Fruit fly (Drosophila melanogaster): Measurements from ENCODE around the gene Meltrin.

Gene Meltrin

dm6 chr3R:14696949-14697513 lies at the start of gene Meltrin (continued):
- TF ChIP-seq CG11696 (GFP tag; IDR thresholded peaks at IDR 0.05): no peak
- no peak for TF ChIP-seq en (GFP tag; optimal IDR thresholded peaks at IDR 0.05)
- TF ChIP-seq CG31441 (GFP tag; IDR thresholded peaks at IDR 0.05): no peak
- TF ChIP-seq ash1 (GFP tag; optimal IDR thresholded peaks at IDR 0.05): peak; percentile 54
- TF ChIP-seq Hr3 (GFP tag; optimal IDR thresholded peaks at IDR 0.05): no peak
- TF ChIP-seq Hand (GFP tag; optimal IDR thresholded peaks at IDR 0.05): peak; percentile 68
- TF ChIP-seq CG12071 (GFP tag; optimal IDR thresholded peaks at IDR 0.05): peak; percentile 70
- TF ChIP-seq Opbp (GFP tag; IDR thresholded peaks at IDR 0.05; ENCODE audit: partially characterized antibody): no peak
- TF ChIP-seq fd102C (GFP tag; optimal IDR thresholded peaks at IDR 0.05): peak; percentile 43
- TF ChIP-seq HHEX (GFP tag; optimal IDR thresholded peaks at IDR 0.05): peak; percentile 27
- TF ChIP-seq caup (GFP tag; optimal IDR thresholded peaks at IDR 0.05; ENCODE audit: severe bottlenecking): peak; percentile 77
- no peak for TF ChIP-seq trh (GFP tag; optimal IDR thresholded peaks at IDR 0.05)
- TF ChIP-seq shn (GFP tag; optimal IDR thresholded peaks at IDR 0.05): peak; percentile 25
- no peak for TF ChIP-seq TFAM (GFP tag; optimal IDR thresholded peaks at IDR 0.05)
- peak; percentile 24 for TF ChIP-seq dmrt11E (tag; optimal IDR thresholded peaks at IDR 0.05)
- no peak for TF ChIP-seq gt (GFP tag; IDR thresholded peaks at IDR 0.05)
- no peak for TF ChIP-seq CG5953 (GFP tag; IDR thresholded peaks at IDR 0.05)
- TF ChIP-seq CG31224 (GFP tag; IDR thresholded peaks at IDR 0.05): no peak
- TF ChIP-seq BEAF-32 (GFP tag; optimal IDR thresholded peaks at IDR 0.05): peak; percentile 95
- peak; percentile 41 for TF ChIP-seq dmrt99B (tag; optimal IDR thresholded peaks at IDR 0.05)
- peak; percentile 54 for TF ChIP-seq CG8388 (GFP tag; optimal IDR thresholded peaks at IDR 0.05)
- TF ChIP-seq Ravus (GFP tag; IDR thresholded peaks at IDR 0.05): no peak
- TF ChIP-seq tna (GFP tag; IDR thresholded peaks at IDR 0.05; ENCODE audit: partially characterized antibody): no peak
- TF ChIP-seq CG8924 (tag; optimal IDR thresholded peaks at IDR 0.05): peak; percentile 81
- TF ChIP-seq dm (GFP tag; optimal IDR thresholded peaks at IDR 0.05): peak; percentile 34
- TF ChIP-seq CG12391 (tag; optimal IDR thresholded peaks at IDR 0.05): peak; percentile 71
- TF ChIP-seq CG10543 (GFP tag; optimal IDR thresholded peaks at IDR 0.05): peak; percentile 77
- TF ChIP-seq peb (GFP tag; IDR thresholded peaks at IDR 0.05): no peak
- TF ChIP-seq CG34422 (GFP tag; IDR thresholded peaks at IDR 0.05): no peak
- no peak for TF ChIP-seq Xrp1 (GFP tag; IDR thresholded peaks at IDR 0.05)
- TF ChIP-seq odd (GFP tag; optimal IDR thresholded peaks at IDR 0.05): peak; percentile 83
- TF ChIP-seq CG9727 (GFP tag; optimal IDR thresholded peaks at IDR 0.05): peak; percentile 20
- TF ChIP-seq grau (tag; optimal IDR thresholded peaks at IDR 0.05): peak; percentile 63
- TF ChIP-seq HLH54F (GFP tag; optimal IDR thresholded peaks at IDR 0.05): peak; percentile 20
- no peak for TF ChIP-seq ro (GFP tag; IDR thresholded peaks at IDR 0.05)
- peak; percentile 10 for TF ChIP-seq CG18619 (GFP tag; optimal IDR thresholded peaks at IDR 0.05)
- peak; percentile 56 for TF ChIP-seq D19A (tag; optimal IDR thresholded peaks at IDR 0.05)
- TF ChIP-seq CG10147 (GFP tag; optimal IDR thresholded peaks at IDR 0.05): peak; percentile 27
- TF ChIP-seq Atf6 (GFP tag; IDR thresholded peaks at IDR 0.05): no peak
- peak; percentile 49 for TF ChIP-seq da (GFP tag; optimal IDR thresholded peaks at IDR 0.05)
- no peak for TF ChIP-seq amos (GFP tag; IDR thresholded peaks at IDR 0.05; ENCODE audit: partially characterized antibody)
- no peak for TF ChIP-seq CG10462 (GFP tag; optimal IDR thresholded peaks at IDR 0.05)
- peak; percentile 70 for TF ChIP-seq B-H2 (GFP tag; optimal IDR thresholded peaks at IDR 0.05)
- peak; percentile 57 for TF ChIP-seq CG1233 (GFP tag; optimal IDR thresholded peaks at IDR 0.05)
- TF ChIP-seq pho (GFP tag; optimal IDR thresholded peaks at IDR 0.05): peak; percentile 46
- TF ChIP-seq CG18764 (GFP tag; optimal IDR thresholded peaks at IDR 0.05): no peak
- TF ChIP-seq chinmo (GFP tag; IDR thresholded peaks at IDR 0.05; ENCODE audit: partially characterized antibody): no peak
- no peak for TF ChIP-seq mld (GFP tag; IDR thresholded peaks at IDR 0.05; ENCODE audit: partially characterized antibody)
- TF ChIP-seq hth (optimal IDR thresholded peaks at IDR 0.05): no peak
- peak; percentile 67 for TF ChIP-seq CG6854 (GFP tag; optimal IDR thresholded peaks at IDR 0.05)

Data from whole organism, embryonic.